Fruit fly (Drosophila melanogaster) whole organism, prepupa: ENCODE measurements around the gene CG15571.

Source experiments
- CG10631 ChIP-seq: fragments of 200-800 bp; sonication (Bioruptor generic); optimal IDR thresholded peaks from 2 replicates; lab custom pipeline; 2016; ENCODE audit warnings: missing biosample characterization, missing genetic modification characterization
- CG11294 ChIP-seq: fragments of 200-800 bp; sonication (Bioruptor generic); IDR thresholded peaks from 2 replicates; pipeline ENCODE4 v1.3.6; 2022; ENCODE audit warnings: missing biosample characterization, missing genetic modification characterization
- CG11762 ChIP-seq: fragments of 200-800 bp; sonication (Bioruptor generic); optimal IDR thresholded peaks from 3 replicates; lab custom pipeline; 2016; ENCODE audit warnings: missing biosample characterization, missing genetic modification characterization; ENCODE audit not compliant: insufficient read depth
- CG15336 ChIP-seq: fragments of 200-800 bp; sonication (Bioruptor generic); IDR thresholded peaks from 2 replicates; pipeline ENCODE4 v1.3.6; 2022; ENCODE audit warnings: missing biosample characterization, missing genetic modification characterization
- CG1621 ChIP-seq: fragments of 200-800 bp; sonication (Bioruptor generic); optimal IDR thresholded peaks from 3 replicates; lab custom pipeline; 2018; ENCODE audit warnings: missing biosample characterization, mild to moderate bottlenecking, missing genetic modification characterization
- CG16779 ChIP-seq: fragments of 200-800 bp; sonication (Bioruptor generic); optimal IDR thresholded peaks from 3 replicates; lab custom pipeline; 2017; ENCODE audit warnings: missing biosample characterization, mild to moderate bottlenecking, missing genetic modification characterization
- CG34406 ChIP-seq: fragments of 200-800 bp; sonication (Bioruptor generic); optimal IDR thresholded peaks from 3 replicates; lab custom pipeline; 2016; ENCODE audit warnings: missing biosample characterization, missing genetic modification characterization
- CG6163 ChIP-seq: fragments of 200-800 bp; sonication (Bioruptor generic); IDR thresholded peaks from 3 replicates; pipeline ENCODE4 v1.3.6; 2022; ENCODE audit warnings: missing biosample characterization, missing genetic modification characterization
- CG6276 ChIP-seq: fragments of 200-800 bp; sonication (Bioruptor generic); optimal IDR thresholded peaks from 2 replicates; lab custom pipeline; 2017; ENCODE audit warnings: missing biosample characterization, mild to moderate bottlenecking, missing genetic modification characterization
- CG6792 ChIP-seq: fragments of 200-800 bp; sonication (Bioruptor generic); optimal IDR thresholded peaks from 3 replicates; lab custom pipeline; 2016; ENCODE audit warnings: missing biosample characterization, missing genetic modification characterization
- CG6808 ChIP-seq: fragments of 200-800 bp; sonication (Bioruptor generic); optimal IDR thresholded peaks from 3 replicates; lab custom pipeline; 2017; ENCODE audit warnings: missing biosample characterization, missing genetic modification characterization, mild to moderate bottlenecking, moderate library complexity, missing genetic modification reagents
- CG6854 ChIP-seq: fragments of 200-800 bp; sonication (Bioruptor generic); optimal IDR thresholded peaks from 2 replicates; lab custom pipeline; 2017; ENCODE audit warnings: missing biosample characterization, mild to moderate bottlenecking, missing genetic modification characterization
- CG7368 ChIP-seq: fragments of 200-800 bp; sonication (Bioruptor generic); optimal IDR thresholded peaks from 3 replicates; lab custom pipeline; 2016; ENCODE audit warnings: missing biosample characterization, missing genetic modification characterization
- CG8119 ChIP-seq: fragments of 200-800 bp; sonication (Bioruptor generic); IDR thresholded peaks from 3 replicates; pipeline ENCODE4 v1.3.6; 2022; ENCODE audit warnings: missing biosample characterization, missing genetic modification characterization
- CG8319 ChIP-seq: fragments of 200-800 bp; sonication (Bioruptor generic); optimal IDR thresholded peaks from 3 replicates; lab custom pipeline; 2016; ENCODE audit warnings: missing biosample characterization, missing genetic modification characterization
- CG8632 ChIP-seq: fragments of 200-800 bp; sonication (Bioruptor generic); optimal IDR thresholded peaks from 3 replicates; lab custom pipeline; 2016; ENCODE audit warnings: missing biosample characterization, missing genetic modification characterization
- Eip78C ChIP-seq: fragments of 200-800 bp; sonication (Bioruptor generic); peaks from one replicate; lab custom pipeline; 2016; ENCODE audit warnings: missing biosample characterization, missing genetic modification characterization
- Eip93F ChIP-seq: fragments of 200-800 bp; sonication (Bioruptor generic); optimal IDR thresholded peaks from 2 replicates; lab custom pipeline; 2016; ENCODE audit warnings: missing biosample characterization, mild to moderate bottlenecking, missing genetic modification characterization
- Gug ChIP-seq: fragments of 200-800 bp; sonication (Bioruptor generic); IDR thresholded peaks from 2 replicates; pipeline ENCODE4 v1.3.6; 2022; ENCODE audit warnings: missing biosample characterization, missing genetic modification characterization
- Hr38 ChIP-seq: sonication (Bioruptor generic); optimal IDR thresholded peaks from 2 replicates; lab custom pipeline; 2016; ENCODE audit warnings: missing biosample characterization, missing genetic modification characterization
- Hr39 ChIP-seq: fragments of 200-800 bp; sonication (Bioruptor generic); optimal IDR thresholded peaks from 2 replicates; lab custom pipeline; 2016; ENCODE audit warnings: missing biosample characterization, missing genetic modification characterization
- Lpt ChIP-seq: fragments of 200-800 bp; sonication (Bioruptor generic); optimal IDR thresholded peaks from 3 replicates; lab custom pipeline; 2016; ENCODE audit warnings: missing biosample characterization, missing genetic modification characterization
- Met ChIP-seq: fragments of 200-800 bp; sonication (Bioruptor generic); optimal IDR thresholded peaks from 3 replicates; lab custom pipeline; 2016; ENCODE audit warnings: missing biosample characterization, missing genetic modification characterization
- OdsH ChIP-seq: fragments of 200-800 bp; sonication (Bioruptor generic); optimal IDR thresholded peaks from 3 replicates; lab custom pipeline; 2016; ENCODE audit warnings: missing biosample characterization, missing genetic modification characterization
- Smox ChIP-seq: fragments of 200-800 bp; sonication (Bioruptor generic); optimal IDR thresholded peaks from 3 replicates; lab custom pipeline; 2016; ENCODE audit warnings: missing biosample characterization, missing genetic modification characterization
- Sox102F ChIP-seq: fragments of 200-800 bp; sonication (Bioruptor generic); optimal IDR thresholded peaks from 2 replicates; lab custom pipeline; 2016; ENCODE audit warnings: missing biosample characterization, mild to moderate bottlenecking, missing genetic modification characterization
- Sox14 ChIP-seq: fragments of 200-800 bp; sonication (Bioruptor generic); optimal IDR thresholded peaks from 3 replicates; lab custom pipeline; 2016; ENCODE audit warnings: missing biosample characterization, missing genetic modification characterization
- Sox15 ChIP-seq: fragments of 200-800 bp; sonication (Bioruptor generic); optimal IDR thresholded peaks from 3 replicates; lab custom pipeline; 2016; ENCODE audit warnings: missing biosample characterization, missing genetic modification characterization
- achi ChIP-seq: fragments of 200-800 bp; sonication (Bioruptor generic); optimal IDR thresholded peaks from 3 replicates; lab custom pipeline; 2016; ENCODE audit warnings: missing biosample characterization, missing genetic modification characterization
- cyc ChIP-seq: fragments of 200-800 bp; sonication (Bioruptor generic); optimal IDR thresholded peaks from 3 replicates; lab custom pipeline; 2016; ENCODE audit warnings: missing biosample characterization, missing genetic modification characterization
- dac ChIP-seq: fragments of 200-800 bp; sonication (Bioruptor generic); optimal IDR thresholded peaks from 2 replicates; lab custom pipeline; 2017; ENCODE audit warnings: missing biosample characterization, mild to moderate bottlenecking, missing genetic modification characterization
- eg ChIP-seq: fragments of 200-800 bp; sonication (Bioruptor generic); IDR thresholded peaks from 3 replicates; pipeline ENCODE4 v1.3.6; 2022; ENCODE audit warnings: missing biosample characterization, missing genetic modification characterization
- esn ChIP-seq: fragments of 200-800 bp; sonication (Bioruptor generic); optimal IDR thresholded peaks from 2 replicates; lab custom pipeline; 2016; ENCODE audit warnings: missing biosample characterization, mild to moderate bottlenecking, missing genetic modification characterization, moderate library complexity
- fd59A ChIP-seq: fragments of 200-800 bp; sonication (Bioruptor generic); optimal IDR thresholded peaks from 2 replicates; lab custom pipeline; 2017; ENCODE audit warnings: missing biosample characterization, mild to moderate bottlenecking, missing genetic modification characterization, missing genetic modification reagents
- pdm3 ChIP-seq: fragments of 200-800 bp; sonication (Bioruptor generic); optimal IDR thresholded peaks from 3 replicates; lab custom pipeline; 2016; ENCODE audit warnings: missing biosample characterization, missing genetic modification characterization
- salr ChIP-seq, 2 experiments: fragments of 200-800 bp; sonication (Bioruptor generic); optimal IDR thresholded peaks; 3 replicates each; lab custom pipeline; 2016 to 2018; ENCODE audit warnings: missing biosample characterization in 2 of 2, missing genetic modification characterization in 2 of 2, mild to moderate bottlenecking in 1 of 2
- ss ChIP-seq, 2 experiments: fragments of 200-800 bp; sonication (Bioruptor generic); optimal IDR thresholded peaks; 2 replicates in 1 of 2; 3 replicates in 1 of 2; lab custom pipeline; 2017 to 2018; ENCODE audit warnings: mild to moderate bottlenecking in 2 of 2, missing biosample characterization in 2 of 2, missing genetic modification characterization in 2 of 2, moderate library complexity in 1 of 2
- topi ChIP-seq: fragments of 200-800 bp; sonication (Bioruptor generic); optimal IDR thresholded peaks from 3 replicates; lab custom pipeline; 2016; ENCODE audit warnings: missing biosample characterization, missing genetic modification characterization
- vri ChIP-seq: fragments of 200-800 bp; sonication (Bioruptor generic); optimal IDR thresholded peaks from 3 replicates; lab custom pipeline; 2016; ENCODE audit warnings: missing biosample characterization, mild to moderate bottlenecking, missing genetic modification characterization

The CG15571 gene

dm6 chrX:4197463-4197862 lies 19.7 kb downstream of the CG15571 start (continued):
- TF ChIP-seq CG15336 (GFP tag; lab: Robert Waterston, UW) (peak; percentile 75), OdsH (GFP tag; lab: Kevin White, UChicago) (peak; percentile 76), dac (peak; percentile 8), CG16779 (tag; lab: Kevin White, UChicago) (peak; percentile 28), Eip93F (GFP tag; lab: Kevin White, UChicago) (no peak), CG6854 (GFP tag; lab: Kevin White, UChicago) (no peak), CG11294 (GFP tag; lab: Robert Waterston, UW) (peak; percentile 45; the same call in 1 of the 2 replicates), salr (GFP tag; optimal IDR thresholded peaks at IDR 0.05; lab: Kevin White, UChicago) (peak in 1 of 2 experiments; percentile 57), CG6808 (peak; percentile 71), Gug (GFP tag; lab: Robert Waterston, UW) (peak; percentile 35; the same call in 1 of the 2 replicates), CG10631 (peak; percentile 72), CG11762 (GFP tag; lab: Kevin White, UChicago) (peak; percentile 61), cyc (GFP tag; lab: Kevin White, UChicago) (peak; percentile 60)

dm6 chrX:4186737-4187136 lies 30.5 kb downstream of the CG15571 start:
- no peak for TF ChIP-seq Eip78C (GFP tag; lab: Kevin White, UChicago)
- TF ChIP-seq Sox15 (GFP tag; lab: Kevin White, UChicago): no peak
- no peak for TF ChIP-seq CG1621 (tag; lab: Kevin White, UChicago)
- no peak for TF ChIP-seq Hr38
- TF ChIP-seq CG8632 (GFP tag; lab: Kevin White, UChicago): no peak
- TF ChIP-seq CG34406 (GFP tag; lab: Kevin White, UChicago): no peak
- TF ChIP-seq CG6276: no peak
- no peak for TF ChIP-seq CG6163

DNA sequence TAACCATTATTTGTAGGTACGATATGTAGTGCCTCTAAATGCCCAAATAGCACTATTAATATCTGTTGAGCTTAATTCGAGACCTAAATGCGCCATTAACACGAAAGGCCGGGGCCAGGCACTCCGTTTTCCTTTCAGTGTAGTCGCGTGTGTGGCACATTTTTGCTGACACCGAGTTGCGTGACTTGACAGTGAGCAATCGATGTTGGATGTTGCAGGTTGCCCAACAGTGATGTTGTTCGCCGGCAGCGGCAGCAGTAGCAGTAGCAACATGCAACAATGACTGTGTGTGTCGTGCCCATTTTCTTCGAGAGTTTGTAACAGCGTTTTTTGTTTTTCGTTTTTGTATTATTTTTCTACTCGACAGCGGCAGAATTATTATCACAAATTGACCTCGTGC lies 31.8 kb downstream of the CG15571 start:
- TF ChIP-seq cyc (GFP tag; lab: Kevin White, UChicago) (no peak), ss (GFP tag; optimal IDR thresholded peaks at IDR 0.05; lab: Kevin White, UChicago) (peak in 1 of 2 experiments; percentile 90)
- TF ChIP-seq, all 60 proteins: peak for 1

- TF ChIP-seq eg (GFP tag; lab: Robert Waterston, UW): no peak
- no peak for TF ChIP-seq CG8319 (GFP tag; lab: Kevin White, UChicago)
- no peak for TF ChIP-seq CG16779 (tag; lab: Kevin White, UChicago)
- TF ChIP-seq Met (GFP tag; lab: Kevin White, UChicago): no peak
- TF ChIP-seq CG1621 (tag; lab: Kevin White, UChicago): no peak
- no peak for TF ChIP-seq OdsH (GFP tag; lab: Kevin White, UChicago)
- no peak for TF ChIP-seq CG8119 (GFP tag; lab: Robert Waterston, UW)
- TF ChIP-seq Sox14 (GFP tag; lab: Kevin White, UChicago): no peak
- no peak for TF ChIP-seq CG6854 (GFP tag; lab: Kevin White, UChicago)
Observed at dm6 chrX:4178819-4179218, 38.4 kb downstream of the CG15571 start.

dm6 chrX:4177733-4178132 lies 39.5 kb downstream of the CG15571 start:
- no peak for TF ChIP-seq CG6854 (GFP tag; lab: Kevin White, UChicago)
- TF ChIP-seq CG8632 (GFP tag; lab: Kevin White, UChicago): no peak
- TF ChIP-seq Smox (GFP tag; lab: Kevin White, UChicago): no peak
- TF ChIP-seq vri (GFP tag; lab: Kevin White, UChicago): no peak
- TF ChIP-seq topi (GFP tag; lab: Kevin White, UChicago): no peak

- TF ChIP-seq Met (GFP tag; lab: Kevin White, UChicago) (peak; percentile 70), esn (GFP tag; lab: Kevin White, UChicago) (peak; percentile 56), CG10631 (peak; percentile 48), Eip93F (GFP tag; lab: Kevin White, UChicago) (no peak), Hr38 (no peak), ss (GFP tag; optimal IDR thresholded peaks at IDR 0.05; lab: Kevin White, UChicago) (peak; percentile 55 to 61), dac (no peak), Sox102F (peak; percentile 64), Lpt (GFP tag; lab: Kevin White, UChicago) (peak; percentile 34), CG6792 (GFP tag; lab: Kevin White, UChicago) (peak; percentile 71), topi (GFP tag; lab: Kevin White, UChicago) (peak; percentile 64), Smox (GFP tag; lab: Kevin White, UChicago) (peak; percentile 63), CG8119 (GFP tag; lab: Robert Waterston, UW) (no peak), fd59A (GFP tag; lab: Kevin White, UChicago) (no peak), Sox15 (GFP tag; lab: Kevin White, UChicago) (peak; percentile 34), CG7368 (peak; percentile 50), CG6808 (peak; percentile 49), Hr39 (GFP tag; lab: Kevin White, UChicago) (peak; percentile 58), pdm3 (GFP tag; lab: Kevin White, UChicago) (peak; percentile 62), CG8319 (GFP tag; lab: Kevin White, UChicago) (peak; percentile 45), CG1621 (tag; lab: Kevin White, UChicago) (no peak), achi (GFP tag; lab: Kevin White, UChicago) (peak; percentile 63), CG34406 (GFP tag; lab: Kevin White, UChicago) (peak; percentile 40), CG6854 (GFP tag; lab: Kevin White, UChicago) (no peak)
Observed at dm6 chrX:4175805-4176204, 41.4 kb downstream of the CG15571 start.
